Fruit fly (Drosophila melanogaster) whole organism, pupa: ENCODE measurements around the gene CG5969.

Experiments used
- CG15710 ChIP-seq: fragments of 200-800 bp; sonication (Bioruptor generic); optimal IDR thresholded peaks from 2 replicates; lab custom pipeline; 2018; ENCODE audit warnings: missing biosample characterization, mild to moderate bottlenecking, missing genetic modification characterization, moderate library complexity
- EcR ChIP-seq: fragments of 200-800 bp; sonication (Bioruptor generic); optimal IDR thresholded peaks from 3 replicates; lab custom pipeline; 2019; ENCODE audit warnings: missing biosample characterization, missing genetic modification characterization, mild to moderate bottlenecking, moderate library complexity, missing genetic modification reagents
- Ets98B ChIP-seq: fragments of 200-800 bp; sonication (Bioruptor generic); IDR thresholded peaks from 2 replicates; pipeline ENCODE4 v1.3.6; 2022; ENCODE audit warnings: missing biosample characterization, missing genetic modification characterization
- Snoo ChIP-seq: fragments of 200-800 bp; sonication (Bioruptor generic); optimal IDR thresholded peaks from 3 replicates; lab custom pipeline; 2017; ENCODE audit warnings: missing biosample characterization, mild to moderate bottlenecking, missing genetic modification characterization, inconsistent platforms
- rn ChIP-seq: fragments of 200-800 bp; sonication (Bioruptor generic); IDR thresholded peaks from 2 replicates; pipeline ENCODE4 v1.3.6; 2022; ENCODE audit warnings: missing biosample characterization, missing genetic modification characterization

- TF ChIP-seq rn (GFP tag; lab: Robert Waterston, UW): no peak
- no peak for TF ChIP-seq CG15710 (tag; lab: Kevin White, UChicago)
- no peak for TF ChIP-seq Snoo (tag; lab: Kevin White, UChicago)
- TF ChIP-seq EcR (GFP tag; lab: Kevin White, UChicago): no peak
- no peak for TF ChIP-seq Ets98B
These were observed 41.3 kb upstream of the CG5969 start, which contains the start of the genes Las and Psn for dm6 chr3L:20432297-20432696.
